Fruit fly (Drosophila melanogaster) whole organism, embryonic: ENCODE measurements around the gene nAChRalpha3.

Source experiments
- Abd-B ChIP-seq: fragments of 200-800 bp; sonication (Bioruptor generic); optimal IDR thresholded peaks from 2 replicates; lab custom pipeline; 2018; ENCODE audit warnings: missing biosample characterization, mild to moderate bottlenecking, missing genetic modification characterization, moderate library complexity
- Aef1 ChIP-seq: fragments of 200-800 bp; sonication (Bioruptor generic); IDR thresholded peaks from 3 replicates; pipeline ENCODE4 v1.3.6; 2022; ENCODE audit warnings: missing biosample characterization, missing genetic modification characterization
- CG10565 ChIP-seq: fragments of 200-800 bp; sonication (Bioruptor generic); optimal IDR thresholded peaks from 3 replicates; lab custom pipeline; 2016; ENCODE audit warnings: missing biosample characterization, mild to moderate bottlenecking, missing genetic modification characterization
- CG10979 ChIP-seq: fragments of 200-800 bp; sonication (Bioruptor generic); optimal IDR thresholded peaks from 2 replicates; lab custom pipeline; 2018; ENCODE audit warnings: missing biosample characterization, mild to moderate bottlenecking, missing genetic modification characterization, moderate library complexity
- CG11247 ChIP-seq: fragments of 200-800 bp; sonication (Bioruptor generic); IDR thresholded peaks from 2 replicates; pipeline ENCODE4 v1.3.6; 2022; ENCODE audit warnings: missing biosample characterization, missing genetic modification characterization
- CG11504 ChIP-seq: fragments of 200-800 bp; sonication (Bioruptor generic); optimal IDR thresholded peaks from 3 replicates; lab custom pipeline; 2019; ENCODE audit warnings: missing biosample characterization, mild to moderate bottlenecking, missing genetic modification characterization, moderate library complexity
- CG11695 ChIP-seq: fragments of 200-800 bp; sonication (Bioruptor generic); IDR thresholded peaks from 3 replicates; pipeline ENCODE4 v1.3.6; 2022; ENCODE audit warnings: missing biosample characterization, missing genetic modification characterization
- CG1233 ChIP-seq: fragments of 200-800 bp; sonication (Bioruptor generic); optimal IDR thresholded peaks from 4 replicates; lab custom pipeline; 2018; ENCODE audit warnings: missing biosample characterization, mild to moderate bottlenecking, missing genetic modification characterization
- CG13424 ChIP-seq: fragments of 200-800 bp; sonication (Bioruptor generic); optimal IDR thresholded peaks from 2 replicates; lab custom pipeline; 2019; ENCODE audit warnings: missing biosample characterization, mild to moderate bottlenecking, missing genetic modification characterization, moderate library complexity
- CG16813 ChIP-seq: fragments of 200-800 bp; sonication (Bioruptor generic); IDR thresholded peaks from 3 replicates; pipeline ENCODE4 v1.3.6; 2022; ENCODE audit warnings: missing biosample characterization, missing genetic modification characterization; ENCODE audit not compliant: partially characterized antibody
- CG2678 ChIP-seq: fragments of 200-800 bp; sonication (Bioruptor generic); optimal IDR thresholded peaks from 3 replicates; lab custom pipeline; 2019; ENCODE audit warnings: missing biosample characterization, mild to moderate bottlenecking, missing genetic modification characterization, moderate library complexity
- CG2712 ChIP-seq: fragments of 200-800 bp; optimal IDR thresholded peaks from 3 replicates; lab custom pipeline; 2019; ENCODE audit warnings: missing biosample characterization, mild to moderate bottlenecking, missing genetic modification characterization, moderate library complexity
- CG3163 ChIP-seq: fragments of 200-800 bp; sonication (Bioruptor generic); optimal IDR thresholded peaks from 3 replicates; lab custom pipeline; 2016; ENCODE audit warnings: missing biosample characterization, missing genetic modification characterization
- CG32767 ChIP-seq: fragments of 200-800 bp; sonication (Bioruptor generic); IDR thresholded peaks from 2 replicates; pipeline ENCODE4 v1.3.6; 2022; ENCODE audit warnings: missing biosample characterization, missing genetic modification characterization
- CG33213 ChIP-seq: fragments of 200-800 bp; sonication (Bioruptor generic); optimal IDR thresholded peaks from 3 replicates; lab custom pipeline; 2016; ENCODE audit warnings: missing biosample characterization, missing genetic modification characterization
- CG34422 ChIP-seq: fragments of 200-800 bp; sonication (Bioruptor generic); IDR thresholded peaks from 3 replicates; pipeline ENCODE4 v1.3.6; 2022; ENCODE audit warnings: missing biosample characterization, missing genetic modification characterization
- CG4820 ChIP-seq: fragments of 200-800 bp; sonication (Bioruptor generic); optimal IDR thresholded peaks from 3 replicates; lab custom pipeline; 2016; ENCODE audit warnings: missing biosample characterization, missing genetic modification characterization
- CG5245 ChIP-seq: fragments of 200-800 bp; sonication (Bioruptor generic); optimal IDR thresholded peaks from 3 replicates; lab custom pipeline; 2016; ENCODE audit warnings: missing biosample characterization, missing genetic modification characterization
- CG9215 ChIP-seq: fragments of 200-800 bp; sonication (Bioruptor generic); IDR thresholded peaks from 2 replicates; pipeline ENCODE4 v1.3.6; 2022; ENCODE audit warnings: missing biosample characterization, missing genetic modification characterization
- CG9727 ChIP-seq: fragments of 200-800 bp; sonication (Bioruptor generic); optimal IDR thresholded peaks from 3 replicates; lab custom pipeline; 2017; ENCODE audit warnings: missing biosample characterization, mild to moderate bottlenecking, missing genetic modification characterization
- CG9932 ChIP-seq: fragments of 200-800 bp; sonication (Bioruptor generic); IDR thresholded peaks from 2 replicates; pipeline ENCODE4 v1.3.6; 2022; ENCODE audit warnings: missing biosample characterization, missing genetic modification characterization
- Chrac-16 ChIP-seq: fragments of 200-800 bp; sonication (Bioruptor generic); optimal IDR thresholded peaks from 3 replicates; lab custom pipeline; 2016; ENCODE audit warnings: missing biosample characterization, missing genetic modification characterization
- Dbx ChIP-seq: fragments of 200-800 bp; sonication (Bioruptor generic); IDR thresholded peaks from 3 replicates; pipeline ENCODE4 v1.3.6; 2022; ENCODE audit warnings: missing biosample characterization, missing genetic modification characterization
- Fer3 ChIP-seq: fragments of 200-800 bp; sonication (Bioruptor generic); optimal IDR thresholded peaks from 2 replicates; lab custom pipeline; 2018; ENCODE audit warnings: missing biosample characterization, mild to moderate bottlenecking, missing genetic modification characterization, moderate library complexity
- HmgD ChIP-seq: fragments of 200-800 bp; sonication (Bioruptor generic); optimal IDR thresholded peaks from 3 replicates; lab custom pipeline; 2016; ENCODE audit warnings: missing biosample characterization, missing genetic modification characterization
- Hmr ChIP-seq: fragments of 200-800 bp; sonication (Bioruptor generic); optimal IDR thresholded peaks from 3 replicates; lab custom pipeline; 2017; ENCODE audit warnings: mild to moderate bottlenecking, missing biosample characterization, missing genetic modification reagents, missing genetic modification characterization
- Hr3 ChIP-seq: fragments of 200-800 bp; sonication (Bioruptor generic); optimal IDR thresholded peaks from 3 replicates; lab custom pipeline; 2016; ENCODE audit warnings: missing biosample characterization, missing genetic modification characterization
- Hsf ChIP-seq: fragments of 200-800 bp; sonication (Bioruptor generic); optimal IDR thresholded peaks from 3 replicates; lab custom pipeline; 2016; ENCODE audit warnings: missing biosample characterization, missing genetic modification characterization
- Med ChIP-seq: fragments of 200-800 bp; sonication (Bioruptor generic); peaks from one replicate; lab custom pipeline; 2016; ENCODE audit warnings: missing biosample characterization, missing genetic modification characterization, mild to moderate bottlenecking, inconsistent platforms, moderate library complexity
- NfI ChIP-seq: fragments of 200-800 bp; sonication (Bioruptor generic); optimal IDR thresholded peaks from 3 replicates; lab custom pipeline; 2018; ENCODE audit warnings: missing biosample characterization, mild to moderate bottlenecking, missing genetic modification characterization, moderate library complexity
- ara ChIP-seq: fragments of 200-800 bp; sonication (Bioruptor generic); IDR thresholded peaks from 2 replicates; pipeline ENCODE4 v1.3.6; 2022; ENCODE audit warnings: missing biosample characterization, missing genetic modification characterization
- bab2 ChIP-seq: fragments of 200-800 bp; sonication (Bioruptor generic); optimal IDR thresholded peaks from 2 replicates; lab custom pipeline; 2016; ENCODE audit warnings: missing biosample characterization, missing genetic modification characterization
- ci ChIP-seq: fragments of 200-800 bp; sonication (Bioruptor generic); IDR thresholded peaks from 3 replicates; pipeline ENCODE4 v1.3.6; 2022; ENCODE audit warnings: missing biosample characterization, missing genetic modification characterization
- dmrt11E ChIP-seq: fragments of 200-800 bp; sonication (Bioruptor generic); optimal IDR thresholded peaks from 3 replicates; lab custom pipeline; 2018; ENCODE audit warnings: missing biosample characterization, mild to moderate bottlenecking, missing genetic modification characterization, moderate library complexity
- dysf ChIP-seq: fragments of 200-800 bp; sonication (Bioruptor generic); IDR thresholded peaks from 3 replicates; pipeline ENCODE4 v1.3.6; 2022; ENCODE audit warnings: missing biosample characterization, missing genetic modification characterization
- lab ChIP-seq: fragments of 200-800 bp; sonication (Bioruptor generic); optimal IDR thresholded peaks from 3 replicates; lab custom pipeline; 2017; ENCODE audit warnings: missing biosample characterization, missing genetic modification characterization, mild to moderate bottlenecking, moderate library complexity, missing genetic modification reagents
- lmd ChIP-seq: fragments of 200-800 bp; sonication (Bioruptor generic); IDR thresholded peaks from 2 replicates; pipeline ENCODE4 v1.3.6; 2022; ENCODE audit warnings: missing biosample characterization, missing genetic modification characterization
- mam ChIP-seq: fragments of 200-800 bp; sonication (Bioruptor generic); optimal IDR thresholded peaks from 3 replicates; lab custom pipeline; 2016; ENCODE audit warnings: missing biosample characterization, missing genetic modification characterization
- nerfin-1 ChIP-seq: fragments of 200-800 bp; sonication (Bioruptor generic); optimal IDR thresholded peaks from 3 replicates; lab custom pipeline; 2019; ENCODE audit warnings: missing biosample characterization, mild to moderate bottlenecking, missing genetic modification characterization, moderate library complexity
- onecut ChIP-seq: fragments of 200-800 bp; sonication (Bioruptor generic); IDR thresholded peaks from 2 replicates; pipeline ENCODE4 v1.3.6; 2022; ENCODE audit warnings: missing biosample characterization, missing genetic modification characterization
- pzg ChIP-seq: fragments of 200-800 bp; sonication (Bioruptor generic); optimal IDR thresholded peaks from 3 replicates; lab custom pipeline; 2018; ENCODE audit warnings: missing biosample characterization, mild to moderate bottlenecking, missing genetic modification characterization, moderate library complexity
- sens ChIP-seq: fragments of 200-800 bp; sonication (Bioruptor generic); peaks from one replicate; lab custom pipeline; 2016; ENCODE audit warnings: missing biosample characterization, missing genetic modification characterization
- sisA ChIP-seq: fragments of 200-800 bp; sonication (Bioruptor generic); IDR thresholded peaks from 2 replicates; pipeline ENCODE4 v1.3.6; 2022; ENCODE audit warnings: missing biosample characterization, missing genetic modification characterization
- sug ChIP-seq: fragments of 200-800 bp; optimal IDR thresholded peaks from 2 replicates; lab custom pipeline; 2019; ENCODE audit warnings: missing biosample characterization, mild to moderate bottlenecking, missing genetic modification characterization, moderate library complexity
- unpg ChIP-seq: fragments of 200-800 bp; sonication (Bioruptor generic); optimal IDR thresholded peaks from 3 replicates; lab custom pipeline; 2018; ENCODE audit warnings: missing biosample characterization, mild to moderate bottlenecking, missing genetic modification characterization, moderate library complexity
- wdn ChIP-seq: fragments of 200-800 bp; sonication (Bioruptor generic); IDR thresholded peaks from 2 replicates; pipeline ENCODE4 v1.3.6; 2022; ENCODE audit warnings: missing biosample characterization, missing genetic modification characterization
- wek ChIP-seq: fragments of 200-800 bp; sonication (Bioruptor generic); optimal IDR thresholded peaks from 3 replicates; lab custom pipeline; 2018; ENCODE audit warnings: missing biosample characterization, mild to moderate bottlenecking, missing genetic modification characterization, moderate library complexity
- zfh1 ChIP-seq: fragments of 200-800 bp; sonication (Bioruptor generic); IDR thresholded peaks from 3 replicates; pipeline ENCODE4 v1.3.6; 2022; ENCODE audit warnings: missing biosample characterization, missing genetic modification characterization
- zfh2 ChIP-seq: fragments of 200-800 bp; sonication (Bioruptor generic); optimal IDR thresholded peaks from 2 replicates; lab custom pipeline; 2016; ENCODE audit warnings: missing biosample characterization, missing genetic modification characterization

nAChRalpha3 gene

DNA sequence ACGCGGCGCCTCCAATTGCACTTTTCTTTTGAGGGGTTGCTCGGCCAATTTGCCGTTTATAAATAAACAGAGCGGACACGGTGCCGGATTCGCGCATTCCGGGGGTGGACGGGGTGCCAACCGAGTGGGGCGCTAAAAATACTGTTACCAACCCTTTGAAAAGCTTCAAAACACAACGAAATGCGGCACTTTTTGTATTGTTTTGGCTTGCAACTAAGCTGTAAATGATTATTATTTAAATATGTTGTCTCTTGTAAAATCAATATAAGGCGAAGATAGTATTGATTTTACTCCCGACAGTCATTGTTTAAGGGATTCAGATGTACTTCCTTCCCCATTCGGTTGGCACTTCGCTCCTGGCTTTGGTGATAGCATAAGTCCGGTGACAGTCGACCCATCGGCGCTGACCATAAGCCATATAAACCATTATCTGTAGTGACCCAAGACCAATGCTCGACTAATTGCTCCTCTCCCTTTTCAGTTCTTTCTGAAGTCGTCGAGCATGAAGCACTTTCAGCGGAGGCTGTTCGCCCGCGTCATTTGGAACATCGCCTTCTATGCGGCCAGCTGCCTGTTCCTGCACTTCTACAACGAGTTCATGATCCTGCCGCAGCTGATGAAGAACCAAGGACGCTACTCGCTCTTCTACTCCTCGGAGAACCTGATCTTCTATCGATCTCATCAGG lies 93.0 kb downstream of the nAChRalpha3 start, which contains the start of gene CG15343:
TSS of gene CG15343 (minus strand) at position 8 of the 686 bp plus-strand sequence.
- TF ChIP-seq dysf (GFP tag; lab: Robert Waterston, UW) (peak; percentile 49; the same call in 1 of the 3 replicates), Dbx (peak; percentile 60; the same call in 1 of the 3 replicates), CG2712 (tag; lab: Kevin White, UChicago) (peak; percentile 4), CG9932 (GFP tag; lab: Robert Waterston, UW) (peak; percentile 62), CG32767 (GFP tag; lab: Robert Waterston, UW) (0 out of 2 replicates have a peak, but pooled peaks have one; percentile 28), HmgD (GFP tag; lab: Kevin White, UChicago) (no peak), Hsf (GFP tag; lab: Kevin White, UChicago) (peak; percentile 41), lab (GFP tag; lab: Kevin White, UChicago) (peak; percentile 32), bab2 (GFP tag; lab: Kevin White, UChicago) (peak; percentile 27), dmrt11E (tag; lab: Kevin White, UChicago) (no peak), CG11504 (tag; lab: Kevin White, UChicago) (peak; percentile 45), Chrac-16 (GFP tag; lab: Kevin White, UChicago) (peak; percentile 14), CG2678 (peak; percentile 52), ara (GFP tag; lab: Robert Waterston, UW) (peak; percentile 30; the same call in 1 of the 2 replicates), CG4820 (no peak), wek (GFP tag; lab: Kevin White, UChicago) (no peak), CG34422 (GFP tag; lab: Robert Waterston, UW) (peak; percentile 51; the same call in 1 of the 3 replicates), Med (GFP tag; lab: Kevin White, UChicago) (peak; percentile 87), CG11247 (GFP tag; lab: Robert Waterston, UW) (0 out of 2 replicates have a peak, but pooled peaks have one; percentile 37), Fer3 (peak; percentile 13), sens (peak; percentile 79), sug (tag; lab: Kevin White, UChicago) (peak; percentile 12), mam (GFP tag; lab: Kevin White, UChicago) (peak; percentile 57), CG16813 (GFP tag; lab: Robert Waterston, UW) (peak; percentile 6; the same call in 1 of the 3 replicates), CG3163 (GFP tag; lab: Kevin White, UChicago) (no peak), CG33213 (GFP tag; lab: Kevin White, UChicago) (peak; percentile 12), Abd-B (GFP tag; lab: Kevin White, UChicago) (peak; percentile 9), zfh1 (GFP tag; lab: Robert Waterston, UW) (0 out of 3 replicates have a peak, but pooled peaks have one; percentile 41), CG1233 (GFP tag; lab: Kevin White, UChicago) (peak; percentile 15), lmd (GFP tag; lab: Robert Waterston, UW) (peak; percentile 68), CG10565 (no peak), wdn (GFP tag; lab: Robert Waterston, UW) (0 out of 2 replicates have a peak, but pooled peaks have one; percentile 32), pzg (no peak), CG9215 (peak; percentile 34; the same call in 1 of the 2 replicates), CG13424 (tag; lab: Kevin White, UChicago) (peak; percentile 15), CG9727 (peak; percentile 31), ci (GFP tag; lab: Robert Waterston, UW) (no peak), Hmr (GFP tag; lab: Kevin White, UChicago) (peak; percentile 28), NfI (GFP tag; lab: Kevin White, UChicago) (peak; percentile 1), zfh2 (peak; percentile 31), Aef1 (GFP tag; lab: Robert Waterston, UW) (peak; percentile 25; the same call in 1 of the 3 replicates), onecut (peak; percentile 15; the same call in 1 of the 2 replicates), CG5245 (GFP tag; lab: Kevin White, UChicago) (peak; percentile 28), nerfin-1 (tag; lab: Kevin White, UChicago) (peak; percentile 71), sisA (GFP tag; lab: Robert Waterston, UW) (peak; percentile 11; the same call in 1 of the 2 replicates), CG11695 (0 out of 3 replicates have a peak, but pooled peaks have one; percentile 35), Hr3 (peak; percentile 19), unpg (peak; percentile 2), CG10979 (tag; lab: Kevin White, UChicago) (peak; percentile 4)
